Fruit fly (Drosophila melanogaster) whole organism, prepupa: Measurements from ENCODE around the gene CG18649.

Source experiments
- CG10631 ChIP-seq: fragments of 200-800 bp; sonication (Bioruptor generic); optimal IDR thresholded peaks from 2 replicates; lab custom pipeline; 2016; ENCODE audit warnings: missing biosample characterization, missing genetic modification characterization
- CG11294 ChIP-seq: fragments of 200-800 bp; sonication (Bioruptor generic); IDR thresholded peaks from 2 replicates; pipeline ENCODE4 v1.3.6; 2022; ENCODE audit warnings: missing biosample characterization, missing genetic modification characterization
- CG1621 ChIP-seq: fragments of 200-800 bp; sonication (Bioruptor generic); optimal IDR thresholded peaks from 3 replicates; lab custom pipeline; 2018; ENCODE audit warnings: missing biosample characterization, mild to moderate bottlenecking, missing genetic modification characterization
- CG16779 ChIP-seq: fragments of 200-800 bp; sonication (Bioruptor generic); optimal IDR thresholded peaks from 3 replicates; lab custom pipeline; 2017; ENCODE audit warnings: missing biosample characterization, mild to moderate bottlenecking, missing genetic modification characterization
- CG3032 ChIP-seq: fragments of 200-800 bp; optimal IDR thresholded peaks from 2 replicates; lab custom pipeline; 2019; ENCODE audit warnings: missing biosample characterization, mild to moderate bottlenecking, missing genetic modification characterization, moderate library complexity
- CG31627 ChIP-seq: fragments of 200-800 bp; sonication (Bioruptor generic); optimal IDR thresholded peaks from 3 replicates; lab custom pipeline; 2016; ENCODE audit warnings: missing biosample characterization, missing genetic modification characterization
- CG3919 ChIP-seq: fragments of 200-800 bp; sonication (Bioruptor generic); optimal IDR thresholded peaks from 3 replicates; lab custom pipeline; 2016; ENCODE audit warnings: missing biosample characterization, missing genetic modification characterization
- CG6276 ChIP-seq: fragments of 200-800 bp; sonication (Bioruptor generic); optimal IDR thresholded peaks from 2 replicates; lab custom pipeline; 2017; ENCODE audit warnings: missing biosample characterization, mild to moderate bottlenecking, missing genetic modification characterization
- CG6854 ChIP-seq: fragments of 200-800 bp; sonication (Bioruptor generic); optimal IDR thresholded peaks from 2 replicates; lab custom pipeline; 2017; ENCODE audit warnings: missing biosample characterization, mild to moderate bottlenecking, missing genetic modification characterization
- CG8119 ChIP-seq: fragments of 200-800 bp; sonication (Bioruptor generic); IDR thresholded peaks from 3 replicates; pipeline ENCODE4 v1.3.6; 2022; ENCODE audit warnings: missing biosample characterization, missing genetic modification characterization
- CG8319 ChIP-seq: fragments of 200-800 bp; sonication (Bioruptor generic); optimal IDR thresholded peaks from 3 replicates; lab custom pipeline; 2016; ENCODE audit warnings: missing biosample characterization, missing genetic modification characterization
- CG9139 ChIP-seq: fragments of 200-800 bp; sonication (Bioruptor generic); optimal IDR thresholded peaks from 3 replicates; lab custom pipeline; 2017; ENCODE audit warnings: missing biosample characterization, mild to moderate bottlenecking, missing genetic modification characterization
- Eip93F ChIP-seq: fragments of 200-800 bp; sonication (Bioruptor generic); optimal IDR thresholded peaks from 2 replicates; lab custom pipeline; 2016; ENCODE audit warnings: missing biosample characterization, mild to moderate bottlenecking, missing genetic modification characterization
- Ets21C ChIP-seq: fragments of 200-800 bp; sonication (Bioruptor generic); optimal IDR thresholded peaks from 3 replicates; lab custom pipeline; 2016; ENCODE audit warnings: missing biosample characterization, missing genetic modification characterization
- Ets96B ChIP-seq: fragments of 200-800 bp; optimal IDR thresholded peaks from 2 replicates; lab custom pipeline; 2019; ENCODE audit warnings: missing biosample characterization, mild to moderate bottlenecking, missing genetic modification characterization, moderate library complexity
- Gug ChIP-seq: fragments of 200-800 bp; sonication (Bioruptor generic); IDR thresholded peaks from 2 replicates; pipeline ENCODE4 v1.3.6; 2022; ENCODE audit warnings: missing biosample characterization, missing genetic modification characterization
- Hr38 ChIP-seq: sonication (Bioruptor generic); optimal IDR thresholded peaks from 2 replicates; lab custom pipeline; 2016; ENCODE audit warnings: missing biosample characterization, missing genetic modification characterization
- Hr39 ChIP-seq: fragments of 200-800 bp; sonication (Bioruptor generic); optimal IDR thresholded peaks from 2 replicates; lab custom pipeline; 2016; ENCODE audit warnings: missing biosample characterization, missing genetic modification characterization
- Hr4 ChIP-seq: fragments of 200-800 bp; sonication (Bioruptor generic); optimal IDR thresholded peaks from 3 replicates; lab custom pipeline; 2016; ENCODE audit warnings: missing biosample characterization, missing genetic modification characterization
- Lpt ChIP-seq: fragments of 200-800 bp; sonication (Bioruptor generic); optimal IDR thresholded peaks from 3 replicates; lab custom pipeline; 2016; ENCODE audit warnings: missing biosample characterization, missing genetic modification characterization
- Met ChIP-seq: fragments of 200-800 bp; sonication (Bioruptor generic); optimal IDR thresholded peaks from 3 replicates; lab custom pipeline; 2016; ENCODE audit warnings: missing biosample characterization, missing genetic modification characterization
- OdsH ChIP-seq: fragments of 200-800 bp; sonication (Bioruptor generic); optimal IDR thresholded peaks from 3 replicates; lab custom pipeline; 2016; ENCODE audit warnings: missing biosample characterization, missing genetic modification characterization
- Smox ChIP-seq: fragments of 200-800 bp; sonication (Bioruptor generic); optimal IDR thresholded peaks from 3 replicates; lab custom pipeline; 2016; ENCODE audit warnings: missing biosample characterization, missing genetic modification characterization
- Sox14 ChIP-seq: fragments of 200-800 bp; sonication (Bioruptor generic); optimal IDR thresholded peaks from 3 replicates; lab custom pipeline; 2016; ENCODE audit warnings: missing biosample characterization, missing genetic modification characterization
- Sox15 ChIP-seq: fragments of 200-800 bp; sonication (Bioruptor generic); optimal IDR thresholded peaks from 3 replicates; lab custom pipeline; 2016; ENCODE audit warnings: missing biosample characterization, missing genetic modification characterization
- achi ChIP-seq: fragments of 200-800 bp; sonication (Bioruptor generic); optimal IDR thresholded peaks from 3 replicates; lab custom pipeline; 2016; ENCODE audit warnings: missing biosample characterization, missing genetic modification characterization
- cyc ChIP-seq: fragments of 200-800 bp; sonication (Bioruptor generic); optimal IDR thresholded peaks from 3 replicates; lab custom pipeline; 2016; ENCODE audit warnings: missing biosample characterization, missing genetic modification characterization
- dac ChIP-seq: fragments of 200-800 bp; sonication (Bioruptor generic); optimal IDR thresholded peaks from 2 replicates; lab custom pipeline; 2017; ENCODE audit warnings: missing biosample characterization, mild to moderate bottlenecking, missing genetic modification characterization
- eg ChIP-seq: fragments of 200-800 bp; sonication (Bioruptor generic); IDR thresholded peaks from 3 replicates; pipeline ENCODE4 v1.3.6; 2022; ENCODE audit warnings: missing biosample characterization, missing genetic modification characterization
- esn ChIP-seq: fragments of 200-800 bp; sonication (Bioruptor generic); optimal IDR thresholded peaks from 2 replicates; lab custom pipeline; 2016; ENCODE audit warnings: missing biosample characterization, mild to moderate bottlenecking, missing genetic modification characterization, moderate library complexity
- fd59A ChIP-seq: fragments of 200-800 bp; sonication (Bioruptor generic); optimal IDR thresholded peaks from 2 replicates; lab custom pipeline; 2017; ENCODE audit warnings: missing biosample characterization, mild to moderate bottlenecking, missing genetic modification characterization, missing genetic modification reagents
- fd85E ChIP-seq: fragments of 200-800 bp; sonication (Bioruptor generic); optimal IDR thresholded peaks from 3 replicates; lab custom pipeline; 2016; ENCODE audit warnings: missing biosample characterization, missing genetic modification characterization
- lz ChIP-seq: fragments of 200-800 bp; sonication (Bioruptor generic); optimal IDR thresholded peaks from 3 replicates; lab custom pipeline; 2016; ENCODE audit warnings: missing biosample characterization, missing genetic modification characterization
- pdm3 ChIP-seq: fragments of 200-800 bp; sonication (Bioruptor generic); optimal IDR thresholded peaks from 3 replicates; lab custom pipeline; 2016; ENCODE audit warnings: missing biosample characterization, missing genetic modification characterization
- salr ChIP-seq, 2 experiments: fragments of 200-800 bp; sonication (Bioruptor generic); optimal IDR thresholded peaks; 3 replicates each; lab custom pipeline; 2016 to 2018; ENCODE audit warnings: missing biosample characterization in 2 of 2, missing genetic modification characterization in 2 of 2, mild to moderate bottlenecking in 1 of 2
- spab ChIP-seq: fragments of 200-800 bp; sonication (Bioruptor generic); optimal IDR thresholded peaks from 2 replicates; lab custom pipeline; 2017; ENCODE audit warnings: missing biosample characterization, mild to moderate bottlenecking, missing genetic modification characterization, missing genetic modification reagents
- svp ChIP-seq: fragments of 200-800 bp; sonication (Bioruptor generic); peaks from one replicate; lab custom pipeline; 2016; ENCODE audit warnings: missing biosample characterization, missing genetic modification characterization
- topi ChIP-seq: fragments of 200-800 bp; sonication (Bioruptor generic); optimal IDR thresholded peaks from 3 replicates; lab custom pipeline; 2016; ENCODE audit warnings: missing biosample characterization, missing genetic modification characterization
- vri ChIP-seq: fragments of 200-800 bp; sonication (Bioruptor generic); optimal IDR thresholded peaks from 3 replicates; lab custom pipeline; 2016; ENCODE audit warnings: missing biosample characterization, mild to moderate bottlenecking, missing genetic modification characterization

The CG18649 gene

DNA sequence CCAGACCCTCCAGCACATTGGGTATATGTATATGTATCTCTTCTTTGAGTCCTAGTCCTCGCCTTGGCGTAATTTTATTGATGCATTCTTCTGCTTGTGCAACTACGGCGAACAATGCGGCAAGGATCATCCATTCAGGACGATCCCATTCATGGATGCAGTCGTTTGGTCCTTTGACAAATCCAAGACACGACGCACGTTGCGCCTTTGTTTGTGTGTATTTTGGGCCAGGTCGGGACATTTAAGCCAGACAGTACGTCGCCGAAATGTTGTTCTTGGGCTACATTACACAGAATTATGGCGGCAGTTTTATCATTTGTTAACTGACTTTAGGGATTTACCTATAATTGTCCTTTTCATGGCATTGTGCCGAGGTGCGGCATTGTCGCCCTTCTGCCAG is 8.8 kb downstream of the CG18649 start:
- TF ChIP-seq CG9139 (no peak), CG3032 (tag; lab: Kevin White, UChicago) (no peak), CG11294 (GFP tag; lab: Robert Waterston, UW) (no peak), Met (GFP tag; lab: Kevin White, UChicago) (no peak), CG1621 (tag; lab: Kevin White, UChicago) (no peak), CG16779 (tag; lab: Kevin White, UChicago) (no peak)

DNA sequence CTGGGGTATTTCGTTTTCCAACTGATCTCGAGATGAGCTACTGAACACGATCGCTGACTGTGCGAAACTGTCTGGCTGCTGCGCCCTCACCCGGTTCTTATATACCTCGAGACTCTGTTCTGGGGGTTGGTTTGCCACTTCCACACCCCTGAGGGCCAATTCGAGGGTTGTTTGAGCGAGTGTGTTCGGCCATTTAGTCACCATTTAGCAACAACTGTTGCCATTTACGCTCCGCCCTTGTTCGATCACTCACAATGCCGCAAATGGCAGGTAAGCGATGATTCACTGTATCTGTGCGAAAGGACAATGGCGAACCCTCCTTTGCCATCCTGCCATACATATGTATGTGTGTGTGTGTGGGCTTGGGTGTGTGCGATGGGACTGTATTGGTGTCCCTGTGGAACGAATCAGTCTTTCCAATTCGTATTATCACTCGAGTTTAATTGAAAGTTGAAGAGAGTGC is 10.0 kb downstream of the CG18649 start, which contains the start of gene ind:
Gene ind, minus strand, starts transcription at position 51 of the 463 bp plus-strand sequence.
- TF ChIP-seq OdsH (no peak), CG8319 (GFP tag; lab: Kevin White, UChicago) (no peak), Met (GFP tag; lab: Kevin White, UChicago) (no peak), CG10631 (GFP tag; lab: Kevin White, UChicago) (no peak), CG6854 (GFP tag; lab: Kevin White, UChicago) (no peak), achi (no peak), Sox14 (GFP tag; lab: Kevin White, UChicago) (no peak), Gug (no peak), Sox15 (GFP tag; lab: Kevin White, UChicago) (no peak), salr (GFP tag; optimal IDR thresholded peaks at IDR 0.05; lab: Kevin White, UChicago) (no peak), vri (GFP tag; lab: Kevin White, UChicago) (no peak), CG8119 (no peak)

DNA sequence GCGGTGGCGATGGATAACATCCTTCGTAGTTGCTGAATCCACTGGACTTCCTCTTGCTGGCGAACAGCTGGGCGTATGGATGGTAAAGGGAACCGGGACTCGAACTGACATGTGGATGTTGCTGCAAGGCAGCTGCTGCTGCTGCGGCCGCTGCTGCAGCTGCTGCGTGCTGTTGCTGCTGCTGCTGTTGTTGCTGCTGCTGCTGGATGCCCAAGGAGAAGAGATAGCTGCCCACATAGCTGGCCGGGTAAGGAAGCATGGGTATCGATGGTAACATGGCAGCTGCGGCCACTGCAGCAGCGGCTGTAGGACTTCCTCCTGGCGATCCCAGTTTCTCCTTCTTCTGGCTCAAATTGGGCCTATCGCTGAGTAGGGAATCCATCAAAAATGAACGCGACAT is 10.5 kb downstream of the CG18649 start:
- no peak for TF ChIP-seq lz
- TF ChIP-seq dac = no peak
- no peak for TF ChIP-seq CG1621 (tag; lab: Kevin White, UChicago)
- TF ChIP-seq CG9139 = no peak
- no peak for TF ChIP-seq Met (GFP tag; lab: Kevin White, UChicago)
- TF ChIP-seq Sox15 (GFP tag; lab: Kevin White, UChicago) = no peak
- no peak for TF ChIP-seq achi
- no peak for TF ChIP-seq Sox14 (GFP tag; lab: Kevin White, UChicago)
- TF ChIP-seq CG31627 = no peak
- no peak for TF ChIP-seq topi (GFP tag; lab: Kevin White, UChicago)
- no peak for TF ChIP-seq CG3919 (GFP tag; lab: Kevin White, UChicago)
- no peak for TF ChIP-seq CG11294 (GFP tag; lab: Robert Waterston, UW)

DNA sequence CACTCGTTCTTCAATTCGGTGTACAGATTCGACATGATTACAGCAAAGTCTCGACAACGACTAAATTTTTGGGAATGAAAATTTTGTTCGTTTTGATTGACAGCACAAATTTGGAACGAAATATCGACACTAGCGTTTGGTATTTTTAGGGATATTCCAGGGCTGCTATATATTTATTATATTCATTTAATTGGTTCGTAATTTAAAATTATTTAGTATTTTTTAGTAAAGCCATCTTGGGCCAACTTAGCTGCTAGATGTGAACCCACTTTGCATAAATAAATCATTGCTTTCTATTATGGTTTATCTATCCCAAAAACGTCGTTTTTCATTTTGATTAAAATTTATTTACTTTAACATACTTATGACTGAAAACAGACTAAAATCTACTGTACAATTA is 11.5 kb downstream of the CG18649 start, which contains the start of gene Rpn12R:
Gene Rpn12R, minus strand, starts transcription at position 101 of the 400 bp plus-strand sequence.
- TF ChIP-seq Ets21C (GFP tag; lab: Kevin White, UChicago) (no peak), Hr39 (no peak), Eip93F (GFP tag; lab: Kevin White, UChicago) (no peak), cyc (GFP tag; lab: Kevin White, UChicago) (no peak), spab (GFP tag; lab: Kevin White, UChicago) (no peak), achi (no peak)

DNA sequence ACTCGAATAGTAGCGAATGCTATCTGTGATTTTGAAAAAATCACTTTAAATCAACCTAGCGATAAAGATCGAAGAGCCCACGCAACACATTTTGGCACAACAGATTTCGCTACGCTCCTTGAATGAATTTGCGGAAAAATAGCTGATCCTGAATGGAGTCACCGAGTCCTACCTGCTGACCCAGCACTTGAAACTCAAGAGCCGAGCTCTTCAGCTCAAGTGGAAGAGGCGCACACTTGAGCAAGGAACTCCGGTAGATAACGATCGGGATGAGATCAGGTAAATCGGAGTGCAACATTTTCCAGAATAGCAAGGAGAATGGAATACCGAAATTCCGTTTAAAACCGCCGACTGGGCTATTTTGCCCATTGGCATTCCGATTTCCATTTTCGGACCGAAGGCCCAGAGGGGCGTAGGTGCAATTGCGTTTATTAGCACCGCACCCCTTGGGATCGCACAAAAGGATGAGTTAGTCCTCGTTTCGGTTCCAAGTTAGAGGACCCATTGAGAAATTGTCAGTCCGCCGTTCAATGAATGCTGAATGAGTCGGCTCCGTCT is 13.5 kb downstream of the CG18649 start:
- TF ChIP-seq Met (GFP tag; lab: Kevin White, UChicago) = no peak

DNA sequence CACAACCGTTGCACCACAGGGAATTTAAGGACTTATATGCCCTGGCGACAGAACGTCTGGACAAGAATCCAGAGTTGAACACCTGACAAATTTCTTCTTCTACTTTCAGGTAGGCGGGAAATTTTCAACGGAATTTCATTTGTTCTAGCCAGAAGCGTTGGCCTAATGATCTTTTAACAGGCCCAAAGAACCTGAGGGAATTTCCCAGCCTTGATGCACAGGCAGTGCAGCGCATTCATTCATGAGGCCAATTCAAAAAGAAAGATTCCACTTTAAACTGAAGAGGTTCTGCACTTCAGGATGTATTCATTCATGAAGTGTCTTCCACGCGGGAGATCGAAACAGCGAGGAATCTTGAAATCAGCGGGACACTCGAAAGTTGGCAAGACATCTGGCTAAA is 14.4 kb downstream of the CG18649 start:
- no peak for TF ChIP-seq Hr38 (GFP tag; lab: Kevin White, UChicago)
- no peak for TF ChIP-seq CG3032 (tag; lab: Kevin White, UChicago)
- no peak for TF ChIP-seq CG11294 (GFP tag; lab: Robert Waterston, UW)
- TF ChIP-seq CG6276 = no peak
- TF ChIP-seq fd85E (GFP tag; lab: Kevin White, UChicago) = no peak
- no peak for TF ChIP-seq esn (GFP tag; lab: Kevin White, UChicago)
- no peak for TF ChIP-seq Lpt (GFP tag; lab: Kevin White, UChicago)
- TF ChIP-seq Sox14 (GFP tag; lab: Kevin White, UChicago) = no peak
- TF ChIP-seq CG10631 (GFP tag; lab: Kevin White, UChicago) = no peak
- no peak for TF ChIP-seq Sox15 (GFP tag; lab: Kevin White, UChicago)
- no peak for TF ChIP-seq CG8119
- no peak for TF ChIP-seq pdm3 (GFP tag; lab: Kevin White, UChicago)
- no peak for TF ChIP-seq eg
- TF ChIP-seq svp (GFP tag; lab: Kevin White, UChicago) = no peak
- no peak for TF ChIP-seq Smox (GFP tag; lab: Kevin White, UChicago)
- TF ChIP-seq Ets96B = no peak
- no peak for TF ChIP-seq fd59A (GFP tag; lab: Kevin White, UChicago)
- TF ChIP-seq CG6854 (GFP tag; lab: Kevin White, UChicago) = no peak
- no peak for TF ChIP-seq Hr4 (GFP tag; lab: Kevin White, UChicago)
